Worm (Caenorhabditis elegans) whole organism, early embryonic: ENCODE measurements around the gene ins-35.

Source experiments
- B0310.2 ChIP-seq: sonication (generic microtip); optimal IDR thresholded peaks from 2 replicates; lab custom pipeline; 2016; ENCODE audit warnings: mild to moderate bottlenecking, missing genetic modification characterization, missing compliant biosample characterization
- F13C5.2 ChIP-seq: sonication (generic microtip); optimal IDR thresholded peaks from 2 replicates; lab custom pipeline; 2017; ENCODE audit warnings: mild to moderate bottlenecking, missing genetic modification characterization, inconsistent platforms, missing compliant biosample characterization
- aly-1 ChIP-seq: sonication (generic microtip); optimal IDR thresholded peaks from 2 replicates; lab custom pipeline; 2016; ENCODE audit warnings: missing genetic modification characterization, missing compliant biosample characterization
- ama-1 ChIP-seq: fragments of 150-350 bp; optimal IDR thresholded peaks from 2 replicates; lab custom pipeline; 2014
- ceh-13 ChIP-seq: fragments of 200-800 bp; sonication (Bioruptor generic); optimal IDR thresholded peaks from 2 replicates; lab custom pipeline; 2018; ENCODE audit warnings: mild to moderate bottlenecking, missing genetic modification characterization, missing compliant biosample characterization
- ceh-36 ChIP-seq: sonication (generic microtip); optimal IDR thresholded peaks from 2 replicates; lab custom pipeline; 2016; ENCODE audit warnings: missing genetic modification characterization, inconsistent platforms, missing compliant biosample characterization
- ets-7 ChIP-seq: sonication (generic microtip); optimal IDR thresholded peaks from 2 replicates; lab custom pipeline; 2016; ENCODE audit warnings: missing genotype, missing genetic modification characterization, missing compliant biosample characterization
- flt-1 ChIP-seq: fragments of 200-800 bp; sonication (Bioruptor generic); IDR thresholded peaks from 2 replicates; pipeline ENCODE4 v1.3.6; 2022; ENCODE audit warnings: missing genetic modification characterization, missing compliant biosample characterization
- hmbx-1 ChIP-seq: sonication (generic microtip); optimal IDR thresholded peaks from 2 replicates; lab custom pipeline; 2016; ENCODE audit warnings: mild to moderate bottlenecking, missing genetic modification characterization, missing compliant biosample characterization
- hmg-4 ChIP-seq: fragments of 200-800 bp; sonication (Bioruptor generic); optimal IDR thresholded peaks from 2 replicates; lab custom pipeline; 2018; ENCODE audit warnings: mild to moderate bottlenecking, missing genetic modification characterization, missing compliant biosample characterization
- hnd-1 ChIP-seq: sonication (generic microtip); optimal IDR thresholded peaks from 2 replicates; lab custom pipeline; 2016; ENCODE audit warnings: missing genetic modification characterization, missing compliant biosample characterization
- pes-1 ChIP-seq: fragments of 200-800 bp; sonication (Bioruptor generic); IDR thresholded peaks from 2 replicates; pipeline ENCODE4 v1.3.6; 2022; ENCODE audit warnings: missing genetic modification reagents, missing genetic modification characterization, missing compliant biosample characterization
- scrt-1 ChIP-seq: fragments of 200-800 bp; sonication (Bioruptor generic); IDR thresholded peaks from 2 replicates; pipeline ENCODE4 v1.3.6; 2022; ENCODE audit warnings: missing genetic modification characterization, missing compliant biosample characterization
- sea-1 ChIP-seq: fragments of 200-800 bp; sonication (Bioruptor generic); conservative IDR thresholded peaks from 2 replicates; pipeline ENCODE4 v1.3.6; 2022; ENCODE audit warnings: missing genetic modification characterization, missing compliant biosample characterization
- tbx-11 ChIP-seq: fragments of 200-800 bp; sonication (Bioruptor generic); IDR thresholded peaks from 2 replicates; pipeline ENCODE4 v1.3.6; 2022; ENCODE audit warnings: missing genetic modification characterization, missing compliant biosample characterization
- tbx-37 ChIP-seq: fragments of 200-800 bp; sonication (Bioruptor generic); conservative IDR thresholded peaks from 2 replicates; pipeline ENCODE4 v1.3.6; 2022; ENCODE audit warnings: missing genetic modification reagents, missing genetic modification characterization, missing compliant biosample characterization
- tra-4 ChIP-seq: sonication (generic microtip); optimal IDR thresholded peaks from 2 replicates; lab custom pipeline; 2017; ENCODE audit warnings: missing genetic modification characterization, missing compliant biosample characterization

Gene ins-35

DNA sequence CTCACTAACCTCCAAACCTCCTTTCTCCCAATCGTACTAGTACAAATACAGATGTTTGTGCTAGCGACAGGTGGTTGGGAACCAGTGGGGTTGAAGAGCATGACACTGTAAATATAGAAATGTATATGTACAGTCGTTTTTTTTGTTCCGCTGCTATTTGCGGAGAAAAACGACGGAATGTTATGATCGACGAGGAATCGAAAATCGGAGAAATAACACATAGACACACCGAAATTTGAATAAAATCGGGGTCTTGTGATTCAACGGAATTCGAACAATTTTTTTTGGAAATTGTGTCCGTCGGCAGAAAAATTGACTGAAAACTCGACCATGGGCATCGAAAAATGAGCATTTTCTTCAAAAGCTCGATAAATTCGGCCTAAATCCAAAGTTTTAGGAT lies 36.3 kb downstream of the ins-35 start, which contains the start of gene F53H2.3:
F53H2.3 (minus strand) TSS at position 101 of the 400 bp plus-strand sequence.
- TF ChIP-seq ama-1 (lab: Kevin White, UChicago) (no peak), ceh-13 (no peak), B0310.2 (tag; lab: Kevin White, UChicago) (no peak), scrt-1 (no peak), tra-4 (tag; lab: Kevin White, UChicago) (no peak), tbx-11 (GFP tag; lab: Robert Waterston, UW) (no peak), sea-1 (no peak), pes-1 (GFP tag; lab: Robert Waterston, UW) (no peak), hmbx-1 (tag; lab: Kevin White, UChicago) (no peak)

- TF ChIP-seq tbx-11 (GFP tag; lab: Robert Waterston, UW) (no peak), ceh-36 (tag; lab: Kevin White, UChicago) (no peak), tra-4 (tag; lab: Kevin White, UChicago) (no peak), pes-1 (GFP tag; lab: Robert Waterston, UW) (no peak), ceh-13 (no peak), sea-1 (no peak), ets-7 (tag; lab: Kevin White, UChicago) (no peak), B0310.2 (tag; lab: Kevin White, UChicago) (no peak), hmg-4 (GFP tag; lab: Kevin White, UChicago) (no peak), flt-1 (GFP tag; lab: Robert Waterston, UW) (no peak), tbx-37 (no peak), F13C5.2 (tag; lab: Kevin White, UChicago) (no peak), aly-1 (tag; lab: Kevin White, UChicago) (no peak)
These were observed 36.9 kb downstream of the ins-35 start for ce11 chrV:20412225-20412624.

ce11 chrV:20413426-20413825 lies 38.1 kb downstream of the ins-35 start:
- TF ChIP-seq hmbx-1 (tag; lab: Kevin White, UChicago), result no peak
- no peak for TF ChIP-seq ets-7 (tag; lab: Kevin White, UChicago)
- TF ChIP-seq tra-4 (tag; lab: Kevin White, UChicago), result no peak
- no peak for TF ChIP-seq B0310.2 (tag; lab: Kevin White, UChicago)
- TF ChIP-seq tbx-11 (GFP tag; lab: Robert Waterston, UW), result no peak

ce11 chrV:20413936-20414335 lies 38.6 kb downstream of the ins-35 start:
- no peak for TF ChIP-seq ceh-13
- TF ChIP-seq tra-4 (tag; lab: Kevin White, UChicago), result no peak
- TF ChIP-seq hmbx-1 (tag; lab: Kevin White, UChicago), result no peak
- no peak for TF ChIP-seq scrt-1
- TF ChIP-seq pes-1 (GFP tag; lab: Robert Waterston, UW), result no peak
- TF ChIP-seq sea-1, result no peak
- TF ChIP-seq tbx-11 (GFP tag; lab: Robert Waterston, UW), result no peak
- TF ChIP-seq ets-7 (tag; lab: Kevin White, UChicago), result no peak
- no peak for TF ChIP-seq hnd-1
- no peak for TF ChIP-seq ceh-36 (tag; lab: Kevin White, UChicago)
- no peak for TF ChIP-seq F13C5.2 (tag; lab: Kevin White, UChicago)
- no peak for TF ChIP-seq flt-1 (GFP tag; lab: Robert Waterston, UW)
- TF ChIP-seq ama-1 (lab: Kevin White, UChicago), result no peak
- no peak for TF ChIP-seq B0310.2 (tag; lab: Kevin White, UChicago)
- TF ChIP-seq tbx-37, result no peak
- no peak for TF ChIP-seq hmg-4 (GFP tag; lab: Kevin White, UChicago)
- TF ChIP-seq aly-1 (tag; lab: Kevin White, UChicago), result no peak

DNA sequence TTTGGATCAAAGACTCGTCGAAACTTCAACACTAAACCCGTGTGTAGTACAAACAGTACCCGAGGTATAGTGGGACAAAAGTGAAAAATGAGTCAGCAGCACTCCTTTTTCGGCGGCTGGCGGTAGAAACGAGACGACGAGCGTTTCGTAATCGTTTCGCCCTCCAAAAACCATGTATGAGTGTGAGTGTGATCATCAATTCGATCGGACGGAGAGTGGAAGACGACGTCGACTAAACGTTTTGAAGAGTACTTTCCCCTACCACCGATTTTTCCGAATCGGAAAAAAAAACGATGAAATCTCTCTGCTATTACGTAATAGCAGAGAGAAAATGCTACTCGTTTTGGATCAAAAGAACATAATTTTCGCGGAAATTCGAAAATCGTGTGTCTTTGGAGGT lies 40.1 kb downstream of the ins-35 start:
- no peak for TF ChIP-seq F13C5.2 (tag; lab: Kevin White, UChicago)
- TF ChIP-seq scrt-1, result no peak
- no peak for TF ChIP-seq sea-1
- TF ChIP-seq ceh-13, result no peak
- TF ChIP-seq tbx-37, result no peak
- no peak for TF ChIP-seq pes-1 (GFP tag; lab: Robert Waterston, UW)
- no peak for TF ChIP-seq B0310.2 (tag; lab: Kevin White, UChicago)
- no peak for TF ChIP-seq flt-1 (GFP tag; lab: Robert Waterston, UW)
- TF ChIP-seq ama-1 (lab: Kevin White, UChicago), result no peak
- TF ChIP-seq hmg-4 (GFP tag; lab: Kevin White, UChicago), result no peak
- no peak for TF ChIP-seq aly-1 (tag; lab: Kevin White, UChicago)
- TF ChIP-seq hnd-1, result no peak
- no peak for TF ChIP-seq ets-7 (tag; lab: Kevin White, UChicago)
- TF ChIP-seq hmbx-1 (tag; lab: Kevin White, UChicago), result no peak

DNA sequence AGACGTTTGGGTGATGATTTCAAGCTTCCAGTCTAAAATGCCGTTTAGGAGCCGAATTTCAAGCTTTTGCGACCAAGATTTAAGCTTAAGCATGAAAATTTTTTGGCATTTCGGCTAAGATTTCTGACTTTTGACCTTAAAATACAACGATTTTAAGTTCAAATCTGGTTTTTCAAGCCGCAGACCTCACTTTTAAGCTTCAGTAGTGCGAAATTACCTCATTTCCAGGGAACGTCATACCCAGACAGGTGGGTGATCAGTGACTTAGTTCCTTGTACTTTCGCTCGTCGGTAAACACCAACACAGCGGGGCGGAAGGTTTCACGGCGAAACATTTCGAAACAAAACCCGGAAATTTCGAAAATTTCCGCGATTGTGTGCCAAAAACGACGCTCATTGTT lies 41.0 kb downstream of the ins-35 start:
- TF ChIP-seq ceh-13 (no peak), F13C5.2 (tag; lab: Kevin White, UChicago) (no peak), scrt-1 (no peak), tbx-37 (no peak), hmg-4 (GFP tag; lab: Kevin White, UChicago) (no peak), B0310.2 (tag; lab: Kevin White, UChicago) (no peak), tra-4 (tag; lab: Kevin White, UChicago) (no peak), pes-1 (GFP tag; lab: Robert Waterston, UW) (no peak), hnd-1 (no peak), sea-1 (no peak), hmbx-1 (tag; lab: Kevin White, UChicago) (no peak), tbx-11 (GFP tag; lab: Robert Waterston, UW) (no peak)

DNA sequence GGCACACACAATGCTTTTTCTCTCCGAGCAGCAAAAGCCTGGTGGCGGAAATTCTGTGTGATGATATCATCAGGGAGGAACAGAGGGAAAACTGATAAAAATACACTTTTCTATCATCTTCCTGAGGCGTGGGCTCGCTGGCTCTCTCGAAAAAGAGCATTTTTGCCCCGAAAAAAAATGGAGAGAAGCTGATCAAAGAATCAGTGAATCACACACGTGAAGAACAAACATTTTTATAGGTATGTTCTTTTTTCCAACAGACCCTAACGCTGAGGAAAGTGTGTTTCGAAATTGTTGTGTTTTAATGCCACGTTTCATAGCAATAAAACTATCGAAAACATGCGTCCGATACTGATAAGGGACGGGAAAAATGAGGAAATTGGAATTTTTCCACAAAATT lies 41.5 kb downstream of the ins-35 start:
- no peak for TF ChIP-seq ceh-36 (tag; lab: Kevin White, UChicago)
- TF ChIP-seq pes-1 (GFP tag; lab: Robert Waterston, UW), result no peak
- TF ChIP-seq tra-4 (tag; lab: Kevin White, UChicago), result no peak
- no peak for TF ChIP-seq tbx-37
- TF ChIP-seq ama-1 (lab: Kevin White, UChicago), result no peak
- no peak for TF ChIP-seq ets-7 (tag; lab: Kevin White, UChicago)
- TF ChIP-seq hmg-4 (GFP tag; lab: Kevin White, UChicago), result no peak
- no peak for TF ChIP-seq aly-1 (tag; lab: Kevin White, UChicago)
- no peak for TF ChIP-seq ceh-13
- TF ChIP-seq scrt-1, result no peak
- no peak for TF ChIP-seq hmbx-1 (tag; lab: Kevin White, UChicago)
- no peak for TF ChIP-seq B0310.2 (tag; lab: Kevin White, UChicago)
- TF ChIP-seq F13C5.2 (tag; lab: Kevin White, UChicago), result no peak
- no peak for TF ChIP-seq tbx-11 (GFP tag; lab: Robert Waterston, UW)
- no peak for TF ChIP-seq hnd-1
- TF ChIP-seq flt-1 (GFP tag; lab: Robert Waterston, UW), result no peak
- no peak for TF ChIP-seq sea-1
